Fruit fly (Drosophila melanogaster) whole organism, wandering third instar larva: ENCODE results near the gene Andorra.

Experiments used
- Dfd ChIP-seq: fragments of >200 bp; optimal IDR thresholded peaks from 2 replicates; lab custom pipeline; 2017; ENCODE audit warnings: missing biosample characterization, missing genetic modification characterization
- Hnf4 ChIP-seq: fragments of 200-800 bp; sonication (Bioruptor generic); optimal IDR thresholded peaks from 2 replicates; lab custom pipeline; 2016; ENCODE audit warnings: missing biosample characterization, mild to moderate bottlenecking, missing genetic modification characterization

dm6 chrX:18139950-18140349 is 39.3 kb downstream of the Andorra start:
- TF ChIP-seq Dfd (no peak), Hnf4 (GFP tag; lab: Kevin White, UChicago) (no peak)
